Worm (Caenorhabditis elegans) whole organism, L4/young adult: ENCODE data around the gene K02E7.1.

Experiments
- W03F9.2 ChIP-seq: fragments of 150-350 bp; optimal IDR thresholded peaks from 2 replicates; lab custom pipeline; 2014; ENCODE audit warnings: missing biosample characterization, missing genetic modification characterization
- dao-5 ChIP-seq: sonication (generic microtip); optimal IDR thresholded peaks from 2 replicates; lab custom pipeline; 2016; ENCODE audit warnings: missing genotype, missing genetic modification characterization, moderate library complexity, missing compliant biosample characterization
- him-1 ChIP-seq: sonication (generic microtip); optimal IDR thresholded peaks from 2 replicates; lab custom pipeline; 2016; ENCODE audit warnings: missing genotype, missing genetic modification reagents, missing genetic modification characterization, missing compliant biosample characterization

ce11 chrII:1049849-1050248 is 33.1 kb upstream of the K02E7.1 start, which contains the start of gene fbxb-40:
- no peak for TF ChIP-seq him-1 (tag; lab: Kevin White, UChicago)
- TF ChIP-seq dao-5 (tag; lab: Kevin White, UChicago) = no peak
- TF ChIP-seq W03F9.2 (tag; lab: Kevin White, UChicago) = no peak
